Worm (Caenorhabditis elegans): Measurements from ENCODE around the gene F59F5.3.

DNA sequence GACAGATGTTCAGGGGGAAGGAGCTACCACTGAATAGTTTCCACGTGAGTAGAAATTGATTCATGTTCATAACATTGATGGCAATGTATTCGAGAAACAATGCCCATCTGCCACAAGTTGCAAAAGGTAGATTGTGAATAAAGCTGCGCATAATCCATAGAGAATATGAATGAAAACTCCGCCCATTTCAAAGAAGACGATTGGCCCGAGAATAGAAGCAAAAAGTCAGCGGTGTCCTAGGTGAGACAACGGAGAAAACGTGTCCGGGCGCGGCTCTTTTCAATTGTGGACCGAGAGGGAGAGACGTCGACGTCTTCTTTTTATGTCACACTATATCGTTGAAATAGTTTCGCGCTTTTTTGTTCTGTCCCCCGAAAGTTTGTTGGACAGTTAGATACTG, 42.6 kb downstream of the F59F5.3 start, which contains the start of gene vab-3:
- TF ChIP-seq pag-3 (tag; optimal IDR thresholded peaks at IDR 0.05; ENCODE audit: borderline replicate concordance) (no peak), hlh-6 (tag; optimal IDR thresholded peaks at IDR 0.05) (no peak), ceh-2 (tag; optimal IDR thresholded peaks at IDR 0.05) (no peak), ceh-34 (tag; optimal IDR thresholded peaks at IDR 0.05) (no peak), elt-2 (tag; optimal IDR thresholded peaks at IDR 0.05) (no peak), nhr-11 (tag; optimal IDR thresholded peaks at IDR 0.05) (no peak), hlh-30 (tag; optimal IDR thresholded peaks at IDR 0.05; ENCODE audit: insufficient read depth) (no peak), ama-1 (optimal IDR thresholded peaks at IDR 0.05) (no peak)

Data from whole organism, late embryonic.